Fruit fly (Drosophila melanogaster) whole organism, prepupa: Measurements from ENCODE around the gene CG8420.

Experiments used
- Blimp-1 ChIP-seq: fragments of 200-800 bp; sonication (Bioruptor generic); optimal IDR thresholded peaks from 3 replicates; lab custom pipeline; 2017; ENCODE audit warnings: missing biosample characterization, missing genetic modification characterization, mild to moderate bottlenecking, moderate library complexity, missing genetic modification reagents
- CG11762 ChIP-seq: fragments of 200-800 bp; sonication (Bioruptor generic); optimal IDR thresholded peaks from 3 replicates; lab custom pipeline; 2016; ENCODE audit warnings: missing biosample characterization, missing genetic modification characterization; ENCODE audit not compliant: insufficient read depth
- CG6792 ChIP-seq: fragments of 200-800 bp; sonication (Bioruptor generic); optimal IDR thresholded peaks from 3 replicates; lab custom pipeline; 2016; ENCODE audit warnings: missing biosample characterization, missing genetic modification characterization
- CG8632 ChIP-seq: fragments of 200-800 bp; sonication (Bioruptor generic); optimal IDR thresholded peaks from 3 replicates; lab custom pipeline; 2016; ENCODE audit warnings: missing biosample characterization, missing genetic modification characterization
- Eip75B ChIP-seq: fragments of 200-800 bp; sonication (Bioruptor generic); optimal IDR thresholded peaks from 3 replicates; lab custom pipeline; 2016; ENCODE audit warnings: missing biosample characterization, missing genetic modification characterization

DNA sequence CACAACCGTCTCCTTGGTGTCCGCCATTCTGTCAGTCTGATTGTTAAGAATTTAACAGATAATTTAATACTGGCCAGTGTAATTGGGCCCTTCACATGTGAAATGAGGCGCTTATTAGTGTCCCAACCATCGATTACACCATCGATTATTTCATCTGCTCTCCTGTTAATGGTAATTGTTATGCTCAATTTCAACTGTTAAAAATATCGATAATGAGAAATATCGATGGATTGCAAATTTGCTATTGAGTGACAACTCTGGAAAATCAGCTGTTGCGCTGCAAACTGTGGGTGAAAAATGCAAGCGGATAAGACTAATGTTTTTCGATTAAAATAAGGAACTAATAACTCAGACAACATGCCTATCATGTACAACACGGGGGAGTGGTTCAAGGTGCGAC, 20.3 kb downstream of the CG8420 start, which contains the start of the genes TrpRS and Vps16A:
- TF ChIP-seq CG6792, result no peak
- no peak for TF ChIP-seq Eip75B (GFP tag; lab: Kevin White, UChicago)
- TF ChIP-seq CG8632 (GFP tag; lab: Kevin White, UChicago), result no peak
- no peak for TF ChIP-seq CG11762 (GFP tag; lab: Kevin White, UChicago)
- TF ChIP-seq Blimp-1 (GFP tag; lab: Kevin White, UChicago), result no peak
